Fruit fly (Drosophila melanogaster) whole organism, embryonic: ENCODE measurements around the gene CG3984.

Experiments
- B-H2 ChIP-seq: fragments of 200-800 bp; sonication (Bioruptor generic); optimal IDR thresholded peaks from 2 replicates; lab custom pipeline; 2018; ENCODE audit warnings: missing biosample characterization, mild to moderate bottlenecking, missing genetic modification characterization
- CG10321 ChIP-seq: fragments of 200-800 bp; sonication (Bioruptor generic); IDR thresholded peaks from 2 replicates; pipeline ENCODE4 v1.3.6; 2022; ENCODE audit warnings: missing biosample characterization, missing genetic modification characterization
- CG10366 ChIP-seq: fragments of 200-800 bp; sonication (Bioruptor generic); IDR thresholded peaks from 2 replicates; pipeline ENCODE4 v1.3.6; 2022; ENCODE audit warnings: missing biosample characterization, missing genetic modification characterization
- CG10462 ChIP-seq: fragments of 200-800 bp; sonication (Bioruptor generic); optimal IDR thresholded peaks from 2 replicates; lab custom pipeline; 2016; ENCODE audit warnings: missing biosample characterization, missing genetic modification characterization
- CG10959 ChIP-seq: fragments of 200-800 bp; sonication (Bioruptor generic); IDR thresholded peaks from 2 replicates; pipeline ENCODE4 v1.3.6; 2022; ENCODE audit warnings: missing biosample characterization, missing genetic modification characterization
- CG12071 ChIP-seq: fragments of 200-800 bp; sonication (Bioruptor generic); optimal IDR thresholded peaks from 3 replicates; lab custom pipeline; 2018; ENCODE audit warnings: missing biosample characterization, mild to moderate bottlenecking, missing genetic modification characterization
- CG13287 ChIP-seq: fragments of 200-800 bp; sonication (Bioruptor generic); IDR thresholded peaks from 2 replicates; pipeline ENCODE4 v1.3.6; 2022; ENCODE audit warnings: missing biosample characterization, missing genetic modification characterization; ENCODE audit not compliant: partially characterized antibody
- CG13624 ChIP-seq: fragments of 200-800 bp; sonication (Bioruptor generic); optimal IDR thresholded peaks from 2 replicates; lab custom pipeline; 2016; ENCODE audit warnings: missing biosample characterization, missing genetic modification characterization
- CG14441 ChIP-seq: fragments of 200-800 bp; sonication (Bioruptor generic); IDR thresholded peaks from 2 replicates; pipeline ENCODE4 v1.3.6; 2022; ENCODE audit warnings: missing biosample characterization, missing genetic modification characterization
- CG17568 ChIP-seq: fragments of 200-800 bp; sonication (Bioruptor generic); optimal IDR thresholded peaks from 2 replicates; lab custom pipeline; 2018; ENCODE audit warnings: missing biosample characterization, mild to moderate bottlenecking, missing genetic modification characterization, moderate library complexity
- CG31388 ChIP-seq: fragments of 200-800 bp; sonication (Bioruptor generic); optimal IDR thresholded peaks from 2 replicates; lab custom pipeline; 2016; ENCODE audit warnings: missing biosample characterization, missing genetic modification characterization
- CG32532 ChIP-seq: fragments of 200-800 bp; sonication (Bioruptor generic); IDR thresholded peaks from 2 replicates; pipeline ENCODE4 v1.3.6; 2022; ENCODE audit warnings: missing biosample characterization, missing genetic modification characterization
- CG4404 ChIP-seq: fragments of 200-800 bp; sonication (Bioruptor generic); IDR thresholded peaks from 2 replicates; pipeline ENCODE4 v1.3.6; 2022; ENCODE audit warnings: missing biosample characterization, missing genetic modification characterization
- CG6791 ChIP-seq: fragments of 200-800 bp; sonication (Bioruptor generic); IDR thresholded peaks from 3 replicates; pipeline ENCODE4 v1.3.6; 2022; ENCODE audit warnings: missing biosample characterization, missing genetic modification characterization; ENCODE audit not compliant: partially characterized antibody
- CG7745 ChIP-seq: fragments of 200-800 bp; sonication (Bioruptor generic); optimal IDR thresholded peaks from 2 replicates; lab custom pipeline; 2018; ENCODE audit warnings: missing biosample characterization, mild to moderate bottlenecking, missing genetic modification characterization, moderate library complexity
- CG7786 ChIP-seq: fragments of 200-800 bp; sonication (Bioruptor generic); optimal IDR thresholded peaks from 2 replicates; lab custom pipeline; 2016; ENCODE audit warnings: missing biosample characterization, missing genetic modification characterization
- CG7839 ChIP-seq: fragments of 200-800 bp; sonication (Bioruptor generic); optimal IDR thresholded peaks from 3 replicates; lab custom pipeline; 2018; ENCODE audit warnings: missing biosample characterization, mild to moderate bottlenecking, missing genetic modification characterization, moderate library complexity
- CG8359 ChIP-seq: fragments of 200-800 bp; sonication (Bioruptor generic); optimal IDR thresholded peaks from 2 replicates; lab custom pipeline; 2017; ENCODE audit warnings: missing biosample characterization, mild to moderate bottlenecking, missing genetic modification characterization, borderline replicate concordance
- CG8924 ChIP-seq: fragments of 200-800 bp; optimal IDR thresholded peaks from 3 replicates; lab custom pipeline; 2019; ENCODE audit warnings: missing biosample characterization, mild to moderate bottlenecking, missing genetic modification characterization, moderate library complexity
- CG8944 ChIP-seq: fragments of 200-800 bp; sonication (Bioruptor generic); optimal IDR thresholded peaks from 3 replicates; lab custom pipeline; 2016; ENCODE audit warnings: missing biosample characterization, missing genetic modification characterization
- CrebB ChIP-seq: fragments of 200-800 bp; sonication (Bioruptor generic); optimal IDR thresholded peaks from 3 replicates; lab custom pipeline; 2018; ENCODE audit warnings: missing biosample characterization, mild to moderate bottlenecking, missing genetic modification characterization
- D19A ChIP-seq: fragments of 200-800 bp; optimal IDR thresholded peaks from 3 replicates; lab custom pipeline; 2019; ENCODE audit warnings: missing biosample characterization, mild to moderate bottlenecking, missing genetic modification characterization, moderate library complexity
- Deaf1 ChIP-seq: fragments of 200-800 bp; optimal IDR thresholded peaks from 3 replicates; lab custom pipeline; 2019; ENCODE audit warnings: missing biosample characterization, mild to moderate bottlenecking, missing genetic modification characterization, moderate library complexity
- HHEX ChIP-seq: fragments of 200-800 bp; sonication (Bioruptor generic); optimal IDR thresholded peaks from 3 replicates; lab custom pipeline; 2017; ENCODE audit warnings: missing biosample characterization, mild to moderate bottlenecking, missing genetic modification characterization, missing genetic modification reagents
- HmgD ChIP-seq: fragments of 200-800 bp; sonication (Bioruptor generic); optimal IDR thresholded peaks from 3 replicates; lab custom pipeline; 2016; ENCODE audit warnings: missing biosample characterization, missing genetic modification characterization
- Hmx ChIP-seq: fragments of 200-800 bp; sonication (Bioruptor generic); optimal IDR thresholded peaks from 2 replicates; lab custom pipeline; 2016; ENCODE audit warnings: missing biosample characterization, missing genetic modification characterization
- Mad ChIP-seq: fragments of 200-800 bp; sonication (Bioruptor generic); optimal IDR thresholded peaks from 2 replicates; lab custom pipeline; 2016; ENCODE audit warnings: missing biosample characterization, missing genetic modification characterization
- Optix ChIP-seq: fragments of 200-800 bp; sonication (Bioruptor generic); IDR thresholded peaks from 3 replicates; pipeline ENCODE4 v1.3.6; 2022; ENCODE audit warnings: missing biosample characterization, missing genetic modification characterization
- Poxn ChIP-seq: fragments of 200-800 bp; sonication (Bioruptor generic); IDR thresholded peaks from 2 replicates; pipeline ENCODE4 v1.3.6; 2022; ENCODE audit warnings: missing biosample characterization, missing genetic modification characterization
- Tbp ChIP-seq: fragments of >200 bp; optimal IDR thresholded peaks from 2 replicates; lab custom pipeline; 2018; ENCODE audit warnings: missing biosample characterization, missing genetic modification characterization
- aop ChIP-seq: fragments of 200-800 bp; sonication (Bioruptor generic); IDR thresholded peaks from 2 replicates; pipeline ENCODE4 v1.3.6; 2022; ENCODE audit warnings: missing biosample characterization, missing genetic modification characterization
- cg ChIP-seq: fragments of 200-800 bp; sonication (Bioruptor generic); optimal IDR thresholded peaks from 3 replicates; lab custom pipeline; 2019; ENCODE audit warnings: missing biosample characterization, mild to moderate bottlenecking, missing genetic modification characterization, moderate library complexity
- chif ChIP-seq, 2 experiments: fragments of 200-800 bp; sonication (Bioruptor generic); optimal IDR thresholded peaks; 3 replicates each; lab custom pipeline; 2016; ENCODE audit warnings: missing biosample characterization in 2 of 2, missing genetic modification characterization in 2 of 2
- dmrt11E ChIP-seq: fragments of 200-800 bp; sonication (Bioruptor generic); optimal IDR thresholded peaks from 3 replicates; lab custom pipeline; 2018; ENCODE audit warnings: missing biosample characterization, mild to moderate bottlenecking, missing genetic modification characterization, moderate library complexity
- h ChIP-seq: fragments of >200 bp; optimal IDR thresholded peaks from 2 replicates; lab custom pipeline; 2017
- jigr1 ChIP-seq: fragments of 200-800 bp; sonication (Bioruptor generic); IDR thresholded peaks from 3 replicates; pipeline ENCODE4 v1.3.6; 2022; ENCODE audit warnings: missing biosample characterization, missing genetic modification characterization
- jumu ChIP-seq: fragments of 200-800 bp; sonication (Bioruptor generic); optimal IDR thresholded peaks from 3 replicates; lab custom pipeline; 2016; ENCODE audit warnings: missing biosample characterization, missing genetic modification characterization
- knrl ChIP-seq: fragments of 200-800 bp; sonication (Bioruptor generic); IDR thresholded peaks from 3 replicates; pipeline ENCODE4 v1.3.6; 2022; ENCODE audit warnings: missing biosample characterization, missing genetic modification characterization; ENCODE audit not compliant: partially characterized antibody
- mirr ChIP-seq: fragments of 200-800 bp; sonication (Bioruptor generic); optimal IDR thresholded peaks from 3 replicates; lab custom pipeline; 2018; ENCODE audit warnings: missing biosample characterization, mild to moderate bottlenecking, missing genetic modification characterization
- odd ChIP-seq: fragments of 200-800 bp; sonication (Bioruptor generic); optimal IDR thresholded peaks from 2 replicates; lab custom pipeline; 2017; ENCODE audit warnings: missing biosample characterization, mild to moderate bottlenecking, missing genetic modification characterization
- peb ChIP-seq: fragments of 200-800 bp; sonication (Bioruptor generic); IDR thresholded peaks from 2 replicates; pipeline ENCODE4 v1.3.6; 2022; ENCODE audit warnings: missing biosample characterization, missing genetic modification characterization
- pfk ChIP-seq: fragments of 200-800 bp; sonication (Bioruptor generic); optimal IDR thresholded peaks from 2 replicates; lab custom pipeline; 2018; ENCODE audit warnings: missing biosample characterization, mild to moderate bottlenecking, missing genetic modification characterization, moderate library complexity
- pros ChIP-seq: fragments of 200-800 bp; sonication (Bioruptor generic); optimal IDR thresholded peaks from 3 replicates; lab custom pipeline; 2019; ENCODE audit warnings: missing biosample characterization, mild to moderate bottlenecking, missing genetic modification characterization, moderate library complexity
- psq ChIP-seq: fragments of 200-800 bp; sonication (Bioruptor generic); optimal IDR thresholded peaks from 2 replicates; lab custom pipeline; 2017; ENCODE audit warnings: missing biosample characterization, missing genetic modification characterization
- ranshi ChIP-seq: fragments of 200-800 bp; sonication (Bioruptor generic); IDR thresholded peaks from 2 replicates; pipeline ENCODE4 v1.3.6; 2022; ENCODE audit warnings: missing biosample characterization, missing genetic modification characterization
- scrt ChIP-seq: fragments of 200-800 bp; sonication (Bioruptor generic); optimal IDR thresholded peaks from 2 replicates; lab custom pipeline; 2018; ENCODE audit warnings: missing biosample characterization, mild to moderate bottlenecking, missing genetic modification characterization, moderate library complexity
- sens-2 ChIP-seq: fragments of 200-800 bp; sonication (Bioruptor generic); IDR thresholded peaks from 2 replicates; pipeline ENCODE4 v1.3.6; 2022; ENCODE audit warnings: missing biosample characterization, missing genetic modification characterization
- slbo ChIP-seq: fragments of 200-800 bp; sonication (Bioruptor generic); IDR thresholded peaks from 2 replicates; pipeline ENCODE4 v1.3.6; 2022; ENCODE audit warnings: missing biosample characterization, missing genetic modification characterization
- sqz ChIP-seq: fragments of 200-800 bp; sonication (Bioruptor generic); optimal IDR thresholded peaks from 3 replicates; lab custom pipeline; 2018; ENCODE audit warnings: missing biosample characterization, mild to moderate bottlenecking, missing genetic modification characterization
- usp ChIP-seq: fragments of >200 bp; optimal IDR thresholded peaks from 2 replicates; lab custom pipeline; 2017; ENCODE audit warnings: missing biosample characterization, missing genetic modification characterization
- wor ChIP-seq: fragments of 200-800 bp; sonication (Bioruptor generic); IDR thresholded peaks from 2 replicates; pipeline ENCODE4 v1.3.6; 2022; ENCODE audit warnings: missing biosample characterization, missing genetic modification characterization

CG3984 gene

DNA sequence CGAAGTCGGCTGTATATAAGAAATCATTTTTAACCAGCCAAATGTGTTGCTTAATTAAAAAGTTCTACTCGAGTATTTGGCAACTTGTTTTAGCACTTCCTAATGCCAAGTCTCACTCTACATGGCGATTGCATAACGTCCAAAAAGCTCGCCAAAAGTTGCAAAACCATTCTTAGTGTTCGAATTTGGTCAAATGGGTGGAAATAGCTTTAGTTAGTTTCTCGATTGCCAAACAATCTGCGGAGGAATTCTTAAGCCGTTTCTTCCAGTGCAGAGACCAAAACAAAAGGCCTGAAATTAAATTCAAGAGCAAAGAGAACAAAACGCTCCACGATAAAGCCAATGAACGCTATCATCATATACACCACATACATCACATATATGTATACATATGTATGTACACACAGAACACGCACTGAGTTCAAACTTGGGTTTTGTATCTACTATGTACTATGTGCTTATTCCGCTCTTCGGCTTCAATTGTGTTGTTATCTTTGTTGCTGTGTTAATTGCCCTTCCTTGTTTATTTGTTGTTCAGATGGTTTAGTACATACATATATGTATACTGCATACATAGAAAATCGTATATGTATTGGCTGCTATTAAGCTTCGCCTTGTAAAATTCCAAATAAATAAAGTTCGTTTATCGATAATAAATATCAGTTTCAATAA, 47.6 kb upstream of the CG3984 start (continued):
- TF ChIP-seq CG31388 (GFP tag; lab: Kevin White, UChicago), result no peak
- TF ChIP-seq CG12071 (GFP tag; lab: Kevin White, UChicago), result peak; percentile 65
- peak; percentile 31 for TF ChIP-seq scrt (GFP tag; lab: Kevin White, UChicago)
- TF ChIP-seq pfk (GFP tag; lab: Kevin White, UChicago), result peak; percentile 38
- no peak for TF ChIP-seq CG10462
- no peak for TF ChIP-seq chif (GFP tag; optimal IDR thresholded peaks at IDR 0.05; lab: Kevin White, UChicago)
- no peak for TF ChIP-seq CG7839
- TF ChIP-seq CG13287 (GFP tag; lab: Robert Waterston, UW), result no peak
- TF ChIP-seq aop (GFP tag; lab: Robert Waterston, UW), result no peak
- no peak for TF ChIP-seq Mad (GFP tag; lab: Kevin White, UChicago)
- peak; percentile 68 for TF ChIP-seq HHEX (GFP tag; lab: Kevin White, UChicago)
- no peak for TF ChIP-seq B-H2 (GFP tag; lab: Kevin White, UChicago)
- no peak for TF ChIP-seq peb (GFP tag; lab: Robert Waterston, UW)
- no peak for TF ChIP-seq CG10959
- TF ChIP-seq CG7786 (GFP tag; lab: Kevin White, UChicago), result no peak
- no peak for TF ChIP-seq CG10366 (GFP tag; lab: Robert Waterston, UW)
- TF ChIP-seq wor (GFP tag; lab: Robert Waterston, UW), result no peak
- TF ChIP-seq Hmx (GFP tag; lab: Kevin White, UChicago), result no peak
- TF ChIP-seq CG7745 (tag; lab: Kevin White, UChicago), result peak; percentile 20
- TF ChIP-seq CG8944 (GFP tag; lab: Kevin White, UChicago), result no peak
- TF ChIP-seq Poxn (GFP tag; lab: Robert Waterston, UW), result no peak
- no peak for TF ChIP-seq pros (GFP tag; lab: Kevin White, UChicago)
- no peak for TF ChIP-seq CG8359 (GFP tag; lab: Kevin White, UChicago)
- TF ChIP-seq ranshi (GFP tag; lab: Robert Waterston, UW), result peak; percentile 15; the same call in 1 of the 2 replicates
- TF ChIP-seq cg (GFP tag; lab: Kevin White, UChicago), result peak; percentile 61
- no peak for TF ChIP-seq Tbp
- TF ChIP-seq sqz (GFP tag; lab: Kevin White, UChicago), result peak; percentile 38
- no peak for TF ChIP-seq CG10321
- peak; percentile 3 for TF ChIP-seq jumu (GFP tag; lab: Kevin White, UChicago)
- peak; percentile 66 for TF ChIP-seq CrebB
- TF ChIP-seq slbo (GFP tag; lab: Robert Waterston, UW), result peak; percentile 54
- no peak for TF ChIP-seq CG6791
- TF ChIP-seq CG17568 (GFP tag; lab: Kevin White, UChicago), result peak; percentile 84
- TF ChIP-seq CG13624 (GFP tag; lab: Kevin White, UChicago), result no peak
- TF ChIP-seq mirr (GFP tag; lab: Kevin White, UChicago), result peak; percentile 92
- TF ChIP-seq CG14441 (GFP tag; lab: Robert Waterston, UW), result no peak; the same call in 1 of the 2 replicates
- peak; percentile 14 for TF ChIP-seq Deaf1 (tag; lab: Kevin White, UChicago)
- TF ChIP-seq jigr1 (GFP tag; lab: Robert Waterston, UW), result no peak
- no peak for TF ChIP-seq usp
- no peak for TF ChIP-seq knrl (GFP tag; lab: Robert Waterston, UW)
- TF ChIP-seq Optix (GFP tag; lab: Robert Waterston, UW), result peak; percentile 26; the same call in 1 of the 3 replicates
- peak; percentile 31 for TF ChIP-seq D19A (tag; lab: Kevin White, UChicago)
- TF ChIP-seq CG8924 (tag; lab: Kevin White, UChicago), result peak; percentile 41
- no peak for TF ChIP-seq h
- TF ChIP-seq HmgD (GFP tag; lab: Kevin White, UChicago), result no peak
- TF ChIP-seq CG32532 (GFP tag; lab: Robert Waterston, UW), result no peak
- peak; percentile 54 for TF ChIP-seq odd (GFP tag; lab: Kevin White, UChicago)
- peak; percentile 56 for TF ChIP-seq dmrt11E (tag; lab: Kevin White, UChicago)
- TF ChIP-seq psq (GFP tag; lab: Kevin White, UChicago), result no peak
- TF ChIP-seq sens-2 (GFP tag; lab: Robert Waterston, UW), result no peak
- no peak for TF ChIP-seq CG4404 (GFP tag; lab: Robert Waterston, UW)
